Fruit fly (Drosophila melanogaster): Measurements from ENCODE around the gene CG14227.

CG14227 gene

DNA sequence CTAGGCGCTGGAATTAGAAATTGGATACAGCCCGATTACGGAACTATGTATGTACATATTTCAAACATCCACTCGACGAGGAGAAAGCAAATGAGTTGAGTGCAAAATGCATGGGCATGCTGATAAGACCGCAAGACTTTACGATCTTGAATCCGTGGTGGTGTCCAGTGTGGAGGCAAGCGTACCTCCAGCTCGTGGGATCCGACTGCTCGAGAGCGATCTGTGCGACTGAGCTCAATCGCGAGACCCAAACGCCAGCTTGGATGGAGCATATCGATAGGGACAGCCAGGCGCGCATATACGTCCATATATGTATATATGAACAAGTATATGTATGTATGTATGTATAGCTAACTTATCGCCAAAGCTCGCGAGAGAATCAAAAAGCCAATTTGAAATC lies 13.1 kb downstream of the CG14227 start, which contains the start of gene et:
TSS of gene et (minus strand) at position 230 of the 400 bp plus-strand sequence.
- TF ChIP-seq ey (GFP tag; optimal IDR thresholded peaks at IDR 0.05) (no peak), Abd-B (GFP tag; optimal IDR thresholded peaks at IDR 0.05) (no peak), dl (GFP tag; optimal IDR thresholded peaks at IDR 0.05; ENCODE audit: insufficient read depth in 1 of 2, partially characterized antibody in 2 of 2) (no peak), CG32264 (GFP tag; optimal IDR thresholded peaks at IDR 0.05) (no peak), Rel (GFP tag; optimal IDR thresholded peaks at IDR 0.05) (no peak), Rel (tag; optimal IDR thresholded peaks at IDR 0.05) (no peak), CrebA (GFP tag; optimal IDR thresholded peaks at IDR 0.05; ENCODE audit: borderline replicate concordance) (no peak), sv (GFP tag; optimal IDR thresholded peaks at IDR 0.05) (no peak), GATAd (GFP tag; optimal IDR thresholded peaks at IDR 0.05) (no peak), psq (GFP tag; optimal IDR thresholded peaks at IDR 0.05) (no peak), Hnf4 (GFP tag; optimal IDR thresholded peaks at IDR 0.05) (no peak), Mio (GFP tag; optimal IDR thresholded peaks at IDR 0.05) (no peak), Dfd (GFP tag; optimal IDR thresholded peaks at IDR 0.05) (no peak), Jra (GFP tag; optimal IDR thresholded peaks at IDR 0.05) (no peak), Sp1 (GFP tag; optimal IDR thresholded peaks at IDR 0.05) (no peak)

DNA sequence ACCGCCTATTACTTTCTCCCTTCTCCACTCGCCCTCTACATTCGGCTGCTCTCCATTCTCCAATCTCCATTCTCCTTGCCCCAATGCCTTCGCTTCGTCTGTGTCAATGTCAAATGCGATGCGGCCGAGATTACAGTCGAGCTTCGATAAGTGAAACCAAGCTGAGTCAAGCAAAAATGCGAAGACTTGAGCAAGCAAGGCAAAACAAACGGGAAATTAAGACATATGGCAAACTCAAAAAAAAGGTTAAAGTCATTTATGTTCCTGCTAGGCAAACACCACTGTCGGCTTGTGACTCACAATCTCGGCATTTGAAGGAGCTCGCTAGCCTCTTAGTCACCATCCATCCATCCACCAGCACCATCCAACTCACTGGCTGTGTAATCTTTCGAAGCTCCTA lies 20.3 kb downstream of the CG14227 start:
- no peak for TF ChIP-seq Dfd (GFP tag; optimal IDR thresholded peaks at IDR 0.05)
- no peak for TF ChIP-seq CrebA (GFP tag; optimal IDR thresholded peaks at IDR 0.05; ENCODE audit: borderline replicate concordance)
- peak; percentile 94 for TF ChIP-seq jim (GFP tag; optimal IDR thresholded peaks at IDR 0.05)
- TF ChIP-seq CG9705 (GFP tag; optimal IDR thresholded peaks at IDR 0.05), result peak; percentile 99
- TF ChIP-seq Jra (GFP tag; optimal IDR thresholded peaks at IDR 0.05), result peak; percentile 100
- TF ChIP-seq Hr83 (GFP tag; optimal IDR thresholded peaks at IDR 0.05; ENCODE audit: poor library complexity, severe bottlenecking), result peak; percentile 98
- TF ChIP-seq br (GFP tag; optimal IDR thresholded peaks at IDR 0.05), result peak; percentile 100
- TF ChIP-seq sage (GFP tag; optimal IDR thresholded peaks at IDR 0.05), result peak; percentile 98
- TF ChIP-seq dl (GFP tag; optimal IDR thresholded peaks at IDR 0.05; ENCODE audit: insufficient read depth in 1 of 2, partially characterized antibody in 2 of 2), result no peak
- peak; percentile 99 for TF ChIP-seq CG32264 (GFP tag; optimal IDR thresholded peaks at IDR 0.05)
- peak; percentile 100 for TF ChIP-seq fru (GFP tag; optimal IDR thresholded peaks at IDR 0.05)
- TF ChIP-seq Hr78 (GFP tag; optimal IDR thresholded peaks at IDR 0.05), result no peak
- no peak for TF ChIP-seq pan (optimal IDR thresholded peaks at IDR 0.05)
- peak; percentile 98 for TF ChIP-seq Rel (GFP tag; optimal IDR thresholded peaks at IDR 0.05)
- TF ChIP-seq Rel (tag; optimal IDR thresholded peaks at IDR 0.05), result peak; percentile 96
- no peak for TF ChIP-seq Dif (GFP tag; optimal IDR thresholded peaks at IDR 0.05; ENCODE audit: partially characterized antibody)
- TF ChIP-seq h (GFP tag; optimal IDR thresholded peaks at IDR 0.05), result peak; percentile 100
- peak; percentile 94 for TF ChIP-seq sv (GFP tag; optimal IDR thresholded peaks at IDR 0.05)
- TF ChIP-seq ey (GFP tag; optimal IDR thresholded peaks at IDR 0.05), result peak; percentile 100
- peak; percentile 98 for TF ChIP-seq dmrt93B (GFP tag; optimal IDR thresholded peaks at IDR 0.05)
- TF ChIP-seq usp (GFP tag; optimal IDR thresholded peaks at IDR 0.05), result no peak
- peak; percentile 99 for TF ChIP-seq OdsH (GFP tag; optimal IDR thresholded peaks at IDR 0.05)
- TF ChIP-seq Sp1 (GFP tag; optimal IDR thresholded peaks at IDR 0.05), result peak; percentile 99
- peak; percentile 100 for TF ChIP-seq Hnf4 (GFP tag; optimal IDR thresholded peaks at IDR 0.05)
- no peak for TF ChIP-seq lola (GFP tag; optimal IDR thresholded peaks at IDR 0.05)
- peak; percentile 99 for TF ChIP-seq HLH106 (tag; optimal IDR thresholded peaks at IDR 0.05)
- TF ChIP-seq GATAd (GFP tag; optimal IDR thresholded peaks at IDR 0.05), result peak; percentile 97
- TF ChIP-seq Mio (GFP tag; optimal IDR thresholded peaks at IDR 0.05), result peak; percentile 95
- TF ChIP-seq Abd-B (GFP tag; optimal IDR thresholded peaks at IDR 0.05), result no peak
- TF ChIP-seq dsf (GFP tag; optimal IDR thresholded peaks at IDR 0.05; ENCODE audit: borderline replicate concordance), result peak; percentile 97
- peak; percentile 100 for TF ChIP-seq woc (GFP tag; optimal IDR thresholded peaks at IDR 0.05)
- no peak for TF ChIP-seq tai (GFP tag; optimal IDR thresholded peaks at IDR 0.05)
- TF ChIP-seq brk (GFP tag; optimal IDR thresholded peaks at IDR 0.05), result no peak
- TF ChIP-seq psq (GFP tag; optimal IDR thresholded peaks at IDR 0.05), result peak; percentile 99
- TF ChIP-seq Myc (optimal IDR thresholded peaks at IDR 0.05), result no peak
- peak; percentile 98 to 100 for TF ChIP-seq foxo (GFP tag; optimal IDR thresholded peaks at IDR 0.05)
- TF ChIP-seq N (GFP tag; optimal IDR thresholded peaks at IDR 0.05), result no peak
- peak; percentile 100 for TF ChIP-seq rgr (GFP tag; optimal IDR thresholded peaks at IDR 0.05)
- no peak for TF ChIP-seq Vsx2 (GFP tag; optimal IDR thresholded peaks at IDR 0.05; ENCODE audit: partially characterized antibody)

Measured in whole organism, wandering third instar larva.